Fruit fly (Drosophila melanogaster) whole organism, embryonic: ENCODE results near the gene RpL24.
A peak's percentile ranks its signal among the peaks of the same experiment; 100 is the strongest.

ENCODE experiments used
- Aef1 ChIP-seq: fragments of 200-800 bp; sonication (Bioruptor generic); IDR thresholded peaks from 3 replicates; pipeline ENCODE4 v1.3.6; 2022; ENCODE audit warnings: missing biosample characterization, missing genetic modification characterization
- Awh ChIP-seq: fragments of 200-800 bp; sonication (Bioruptor generic); IDR thresholded peaks from 2 replicates; pipeline ENCODE4, ENCODE4 v1.3.6; 2022; ENCODE audit warnings: missing biosample characterization, missing genetic modification characterization
- C15 ChIP-seq: fragments of 200-800 bp; sonication (Bioruptor generic); IDR thresholded peaks from 3 replicates; pipeline ENCODE4 v1.3.6; 2022; ENCODE audit warnings: missing biosample characterization, missing genetic modification characterization
- CG11085 ChIP-seq: fragments of 200-800 bp; sonication (Bioruptor generic); IDR thresholded peaks from 2 replicates; pipeline ENCODE4 v1.3.6; 2022; ENCODE audit warnings: missing biosample characterization, missing genetic modification characterization
- CG12236 ChIP-seq: fragments of 200-800 bp; sonication (Bioruptor generic); optimal IDR thresholded peaks from 2 replicates; lab custom pipeline; 2016; ENCODE audit warnings: missing biosample characterization, missing genetic modification characterization
- CG13123 ChIP-seq: fragments of 200-800 bp; sonication (Bioruptor generic); optimal IDR thresholded peaks from 2 replicates; lab custom pipeline; 2016; ENCODE audit warnings: missing biosample characterization, missing genetic modification characterization
- CG13775 ChIP-seq: fragments of 200-800 bp; sonication (Bioruptor generic); optimal IDR thresholded peaks from 3 replicates; lab custom pipeline; 2017; ENCODE audit warnings: missing biosample characterization, mild to moderate bottlenecking, missing genetic modification characterization
- CG14441 ChIP-seq: fragments of 200-800 bp; sonication (Bioruptor generic); IDR thresholded peaks from 2 replicates; pipeline ENCODE4 v1.3.6; 2022; ENCODE audit warnings: missing biosample characterization, missing genetic modification characterization
- CG15601 ChIP-seq: fragments of 200-800 bp; sonication (Bioruptor generic); optimal IDR thresholded peaks from 3 replicates; lab custom pipeline; 2019; ENCODE audit warnings: missing biosample characterization, mild to moderate bottlenecking, missing genetic modification characterization, moderate library complexity
- CG17359 ChIP-seq: fragments of 200-800 bp; sonication (Bioruptor generic); optimal IDR thresholded peaks from 3 replicates; lab custom pipeline; 2018; ENCODE audit warnings: missing biosample characterization, mild to moderate bottlenecking, missing genetic modification characterization, moderate library complexity
- CG17361 ChIP-seq: fragments of 200-800 bp; sonication (Bioruptor generic); IDR thresholded peaks from 3 replicates; pipeline ENCODE4 v1.3.6; 2022; ENCODE audit warnings: missing biosample characterization, missing genetic modification characterization
- CG4730 ChIP-seq: fragments of 200-800 bp; sonication (Bioruptor generic); IDR thresholded peaks from 2 replicates; pipeline ENCODE4 v1.3.6; 2022; ENCODE audit warnings: missing biosample characterization, missing genetic modification characterization
- CG6813 ChIP-seq: fragments of 200-800 bp; sonication (Bioruptor generic); optimal IDR thresholded peaks from 2 replicates; lab custom pipeline; 2017; ENCODE audit warnings: missing biosample characterization, missing genetic modification characterization, mild to moderate bottlenecking, moderate library complexity, missing genetic modification reagents
- CG7745 ChIP-seq: fragments of 200-800 bp; sonication (Bioruptor generic); optimal IDR thresholded peaks from 2 replicates; lab custom pipeline; 2018; ENCODE audit warnings: missing biosample characterization, mild to moderate bottlenecking, missing genetic modification characterization, moderate library complexity
- CG8765 ChIP-seq: fragments of 200-800 bp; sonication (Bioruptor generic); IDR thresholded peaks from 2 replicates; pipeline ENCODE4 v1.3.6; 2022; ENCODE audit warnings: missing biosample characterization, missing genetic modification characterization
- CG9817 ChIP-seq: fragments of 200-800 bp; sonication (Bioruptor generic); optimal IDR thresholded peaks from 2 replicates; lab custom pipeline; 2018; ENCODE audit warnings: missing biosample characterization, mild to moderate bottlenecking, missing genetic modification characterization, moderate library complexity
- CHES-1-like ChIP-seq: fragments of 200-800 bp; sonication (Bioruptor generic); optimal IDR thresholded peaks from 2 replicates; lab custom pipeline; 2016; ENCODE audit warnings: missing biosample characterization, missing genetic modification characterization
- CTCF ChIP-seq: fragments of 200-800 bp; sonication (Bioruptor generic); optimal IDR thresholded peaks from 2 replicates; lab custom pipeline; 2017; ENCODE audit warnings: missing biosample characterization, mild to moderate bottlenecking, missing genetic modification characterization, moderate library complexity
- D ChIP-seq, 2 experiments: fragments of 200-800 bp in 1 of 2; fragments of >200 bp in 1 of 2; sonication (Bioruptor generic) in 1 of 2; optimal IDR thresholded peaks; 2 replicates in 1 of 2; 3 replicates in 1 of 2; lab custom pipeline; 2017; ENCODE audit warnings: mild to moderate bottlenecking in 1 of 2, missing biosample characterization in 1 of 2, missing genetic modification characterization in 1 of 2, missing genetic modification reagents in 1 of 2
- Gug ChIP-seq: fragments of 200-800 bp; sonication (Bioruptor generic); IDR thresholded peaks from 4 replicates; pipeline ENCODE4 v1.3.6; 2022; ENCODE audit warnings: missing biosample characterization, missing genetic modification characterization
- H2.0 ChIP-seq: fragments of 200-800 bp; sonication (Bioruptor generic); IDR thresholded peaks from 2 replicates; pipeline ENCODE4 v1.3.6; 2022; ENCODE audit warnings: missing biosample characterization, missing genetic modification characterization
- NC2β ChIP-seq: fragments of 200-800 bp; sonication (Bioruptor generic); optimal IDR thresholded peaks from 2 replicates; lab custom pipeline; 2016; ENCODE audit warnings: missing biosample characterization, missing genetic modification characterization
- Neu2 ChIP-seq: fragments of 200-800 bp; sonication (Bioruptor generic); optimal IDR thresholded peaks from 3 replicates; lab custom pipeline; 2016; ENCODE audit warnings: missing biosample characterization, missing genetic modification characterization, borderline replicate concordance
- Nf-YA ChIP-seq: fragments of 200-800 bp; sonication (Bioruptor generic); IDR thresholded peaks from 2 replicates; pipeline ENCODE4 v1.3.6; 2022; ENCODE audit warnings: missing biosample characterization, missing genetic modification characterization
- Trl ChIP-seq, 3 experiments: fragments of >200 bp in 2 of 3; fragments of 200-800 bp in 1 of 3; sonication (Bioruptor generic) in 1 of 3; optimal IDR thresholded peaks; 2 replicates in 1 of 3; 3 replicates in 2 of 3; lab custom pipeline; 2016 to 2017; ENCODE audit warnings: missing biosample characterization in 1 of 3, missing genetic modification characterization in 1 of 3
- Xrp1 ChIP-seq: fragments of 200-800 bp; sonication (Bioruptor generic); IDR thresholded peaks from 2 replicates; pipeline ENCODE4 v1.3.6; 2022; ENCODE audit warnings: missing biosample characterization, missing genetic modification characterization
- abd-A ChIP-seq: fragments of 200-800 bp; sonication (Bioruptor generic); optimal IDR thresholded peaks from 3 replicates; lab custom pipeline; 2019; ENCODE audit warnings: missing biosample characterization, mild to moderate bottlenecking, missing genetic modification characterization, moderate library complexity
- az2 ChIP-seq: fragments of 200-800 bp; sonication (Bioruptor generic); optimal IDR thresholded peaks from 3 replicates; lab custom pipeline; 2016; ENCODE audit warnings: missing biosample characterization, missing genetic modification characterization
- br ChIP-seq: fragments of >200 bp; optimal IDR thresholded peaks from 2 replicates; lab custom pipeline; 2017
- bsh ChIP-seq, 2 experiments: fragments of 200-800 bp; sonication (Bioruptor generic); optimal IDR thresholded peaks; 2 replicates each; lab custom pipeline; 2017 to 2018; ENCODE audit warnings: mild to moderate bottlenecking in 2 of 2, missing biosample characterization in 2 of 2, missing genetic modification characterization in 2 of 2, moderate library complexity in 1 of 2
- cas ChIP-seq: fragments of 200-800 bp; sonication (Bioruptor generic); IDR thresholded peaks from 2 replicates; pipeline ENCODE4 v1.3.6; 2022; ENCODE audit warnings: missing biosample characterization, missing genetic modification characterization
- ci ChIP-seq: fragments of 200-800 bp; sonication (Bioruptor generic); IDR thresholded peaks from 3 replicates; pipeline ENCODE4 v1.3.6; 2022; ENCODE audit warnings: missing biosample characterization, missing genetic modification characterization
- crol ChIP-seq: fragments of 200-800 bp; sonication (Bioruptor generic); IDR thresholded peaks from 2 replicates; pipeline ENCODE4 v1.3.6; 2022; ENCODE audit warnings: missing biosample characterization, missing genetic modification characterization
- dpn ChIP-seq, 2 experiments: fragments of 200-800 bp; sonication (Bioruptor generic); optimal IDR thresholded peaks; 3 replicates each; lab custom pipeline; 2016; ENCODE audit warnings: missing biosample characterization in 2 of 2, missing genetic modification characterization in 2 of 2
- esg ChIP-seq: fragments of 200-800 bp; sonication (Bioruptor generic); conservative IDR thresholded peaks from 2 replicates; pipeline ENCODE4 v1.3.6; 2022; ENCODE audit warnings: missing biosample characterization, missing genetic modification characterization
- eve ChIP-seq, 2 experiments: fragments of >200 bp; optimal IDR thresholded peaks; 2 replicates each; lab custom pipeline; 2017; ENCODE audit warnings: missing biosample characterization in 2 of 2, missing genetic modification characterization in 2 of 2
- gcm2 ChIP-seq: fragments of 200-800 bp; sonication (Bioruptor generic); optimal IDR thresholded peaks from 2 replicates; lab custom pipeline; 2016; ENCODE audit warnings: missing biosample characterization, missing genetic modification characterization
- gem ChIP-seq: fragments of 200-800 bp; sonication (Bioruptor generic); optimal IDR thresholded peaks from 2 replicates; lab custom pipeline; 2019; ENCODE audit warnings: missing biosample characterization, mild to moderate bottlenecking, missing genetic modification characterization, moderate library complexity
- gsb-n ChIP-seq: fragments of 200-800 bp; sonication (Bioruptor generic); optimal IDR thresholded peaks from 3 replicates; lab custom pipeline; 2018; ENCODE audit warnings: missing biosample characterization, mild to moderate bottlenecking, missing genetic modification characterization
- gt ChIP-seq: fragments of 200-800 bp; sonication (Bioruptor generic); IDR thresholded peaks from 2 replicates; pipeline ENCODE4 v1.3.6; 2022; ENCODE audit warnings: missing biosample characterization, missing genetic modification characterization
- hkb ChIP-seq, 2 experiments: fragments of 200-800 bp in 1 of 2; fragments of >200 bp in 1 of 2; sonication (Bioruptor generic) in 1 of 2; IDR thresholded peaks in 1 of 2; optimal IDR thresholded peaks in 1 of 2; 2 replicates each; pipeline versions ENCODE4 v1.3.6 to Lab custom; 2017 to 2022; ENCODE audit warnings: missing biosample characterization in 1 of 2, missing genetic modification characterization in 1 of 2
- inv ChIP-seq: fragments of 200-800 bp; sonication (Bioruptor generic); IDR thresholded peaks from 2 replicates; pipeline ENCODE4 v1.3.6; 2022; ENCODE audit warnings: missing biosample characterization, missing genetic modification characterization; ENCODE audit not compliant: partially characterized antibody
- kah ChIP-seq: fragments of 200-800 bp; sonication (Bioruptor generic); optimal IDR thresholded peaks from 2 replicates; lab custom pipeline; 2018; ENCODE audit warnings: missing biosample characterization, mild to moderate bottlenecking, missing genetic modification characterization
- lola ChIP-seq, 3 experiments: fragments of >200 bp in 2 of 3; fragments of 200-800 bp in 1 of 3; sonication (Bioruptor generic) in 1 of 3; optimal IDR thresholded peaks; 2 replicates each; lab custom pipeline; 2017 to 2019; ENCODE audit warnings: missing biosample characterization in 3 of 3, missing genetic modification characterization in 3 of 3, mild to moderate bottlenecking in 1 of 3, moderate library complexity in 1 of 3
- maf-S ChIP-seq: fragments of 200-800 bp; sonication (Bioruptor generic); optimal IDR thresholded peaks from 2 replicates; lab custom pipeline; 2016; ENCODE audit warnings: missing biosample characterization, missing genetic modification characterization
- pfk ChIP-seq: fragments of 200-800 bp; sonication (Bioruptor generic); optimal IDR thresholded peaks from 2 replicates; lab custom pipeline; 2018; ENCODE audit warnings: missing biosample characterization, mild to moderate bottlenecking, missing genetic modification characterization, moderate library complexity
- sens ChIP-seq: fragments of 200-800 bp; sonication (Bioruptor generic); peaks from one replicate; lab custom pipeline; 2016; ENCODE audit warnings: missing biosample characterization, missing genetic modification characterization
- sens-2 ChIP-seq: fragments of 200-800 bp; sonication (Bioruptor generic); IDR thresholded peaks from 2 replicates; pipeline ENCODE4 v1.3.6; 2022; ENCODE audit warnings: missing biosample characterization, missing genetic modification characterization
- twi ChIP-seq: fragments of 200-800 bp; optimal IDR thresholded peaks from 2 replicates; lab custom pipeline; 2019; ENCODE audit warnings: missing biosample characterization, mild to moderate bottlenecking, missing genetic modification characterization, moderate library complexity
- z ChIP-seq: fragments of 200-800 bp; sonication (Bioruptor generic); IDR thresholded peaks from 3 replicates; pipeline ENCODE4 v1.3.6; 2022; ENCODE audit warnings: missing biosample characterization, missing genetic modification characterization

RpL24 gene

DNA sequence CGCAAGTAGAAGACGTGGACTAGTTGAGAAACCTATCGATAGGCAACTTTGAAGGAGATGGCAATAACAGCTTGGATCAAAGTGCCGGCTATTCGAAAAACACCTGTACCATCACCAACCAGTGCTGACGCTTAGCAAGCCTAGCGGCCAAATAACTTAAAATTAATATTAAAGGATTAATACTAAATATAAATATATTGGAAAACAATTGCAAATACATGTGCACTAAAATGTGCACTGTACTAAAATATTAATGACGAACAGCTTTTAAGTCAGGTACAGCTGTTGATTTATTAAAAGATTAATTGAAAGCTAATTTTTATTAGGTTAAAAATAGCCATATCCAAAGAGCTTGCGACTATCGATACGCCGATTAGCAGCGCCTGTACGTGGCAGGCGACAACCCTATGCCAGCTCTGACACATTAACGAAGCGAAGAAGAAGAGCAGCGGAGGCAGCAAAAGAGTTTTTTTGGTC, 16.4 kb downstream of the RpL24 start, which contains the start of the genes CG9302 and beta'COP (continued):
- TF ChIP-seq CG11085 (GFP tag; lab: Robert Waterston, UW) (peak; percentile 50; the same call in 1 of the 2 replicates), lola (GFP tag; optimal IDR thresholded peaks at IDR 0.05; lab: Kevin White, UChicago) (peak in 1 of 3 experiments; percentile 75), sens-2 (GFP tag; lab: Robert Waterston, UW) (no peak), az2 (peak; percentile 71), crol (GFP tag; lab: Robert Waterston, UW) (no peak), CG13123 (GFP tag; lab: Kevin White, UChicago) (peak; percentile 33), inv (peak; percentile 68), abd-A (tag; lab: Kevin White, UChicago) (no peak), D (optimal IDR thresholded peaks at IDR 0.05; lab: Kevin White, UChicago) (no peak), D (GFP tag; optimal IDR thresholded peaks at IDR 0.05; lab: Kevin White, UChicago) (peak; percentile 32), Awh (no peak; the same call in 1 of the 2 replicates), maf-S (GFP tag; lab: Kevin White, UChicago) (peak; percentile 17), twi (tag; lab: Kevin White, UChicago) (peak; percentile 65), gcm2 (no peak), Trl (optimal IDR thresholded peaks at IDR 0.05; lab: Kevin White, UChicago) (no peak), Trl (GFP tag; optimal IDR thresholded peaks at IDR 0.05; lab: Kevin White, UChicago) (peak; percentile 22), bsh (GFP tag; optimal IDR thresholded peaks at IDR 0.05; lab: Kevin White, UChicago) (peak; percentile 29 to 42), cas (GFP tag; lab: Robert Waterston, UW) (no peak), Xrp1 (peak; percentile 52), Aef1 (GFP tag; lab: Robert Waterston, UW) (peak; percentile 59), esg (GFP tag; lab: Robert Waterston, UW) (peak; percentile 40; the same call in 1 of the 2 replicates), dpn (GFP tag; optimal IDR thresholded peaks at IDR 0.05; lab: Kevin White, UChicago) (peak; percentile 31 to 63), H2.0 (no peak), br (lab: Kevin White, UChicago) (no peak), CG8765 (peak; percentile 15; the same call in 1 of the 2 replicates), CG12236 (no peak), CTCF (GFP tag; lab: Kevin White, UChicago) (no peak), CG9817 (peak; percentile 75), NC2β (no peak), Gug (peak; percentile 49; the same call in 1 of the 4 replicates), gt (no peak), pfk (GFP tag; lab: Kevin White, UChicago) (no peak), CG13775 (GFP tag; lab: Kevin White, UChicago) (peak; percentile 83), C15 (GFP tag; lab: Robert Waterston, UW) (no peak), CG15601 (tag; lab: Kevin White, UChicago) (peak; percentile 68), CG14441 (GFP tag; lab: Robert Waterston, UW) (peak; percentile 48), z (GFP tag; lab: Robert Waterston, UW) (no peak), CG7745 (tag; lab: Kevin White, UChicago) (no peak), eve (GFP tag; optimal IDR thresholded peaks at IDR 0.05; lab: Kevin White, UChicago) (no peak), hkb (optimal IDR thresholded peaks at IDR 0.05; lab: Kevin White, UChicago) (no peak), hkb (GFP tag; IDR thresholded peaks at IDR 0.05; lab: Robert Waterston, UW) (no peak), gem (tag; lab: Kevin White, UChicago) (peak; percentile 83), CG17361 (GFP tag; lab: Robert Waterston, UW) (peak; percentile 90), kah (GFP tag; lab: Kevin White, UChicago) (peak; percentile 7), CHES-1-like (GFP tag; lab: Kevin White, UChicago) (peak; percentile 59), sens (GFP tag; lab: Kevin White, UChicago) (peak; percentile 86), gsb-n (tag; lab: Kevin White, UChicago) (no peak), CG4730 (GFP tag; lab: Robert Waterston, UW) (no peak), CG17359 (tag; lab: Kevin White, UChicago) (peak; percentile 62), Nf-YA (GFP tag; lab: Robert Waterston, UW) (no peak), ci (GFP tag; lab: Robert Waterston, UW) (no peak), CG6813 (GFP tag; lab: Kevin White, UChicago) (no peak), Neu2 (no peak)
